Worm (Caenorhabditis elegans) whole organism, L2 larva: ENCODE data around the gene avr-15.

Source experiments
- F13H6.1 ChIP-seq: sonication (generic microtip); optimal IDR thresholded peaks from 2 replicates; lab custom pipeline; 2016; ENCODE audit warnings: missing genetic modification characterization, missing compliant biosample characterization
- R02D3.7 ChIP-seq: fragments of 150-350 bp; optimal IDR thresholded peaks from 2 replicates; lab custom pipeline; 2014; ENCODE audit warnings: missing biosample characterization, missing genetic modification characterization
- alr-1 ChIP-seq: fragments of 150-350 bp; optimal IDR thresholded peaks from 2 replicates; lab custom pipeline; 2014; ENCODE audit warnings: missing biosample characterization, missing genetic modification characterization
- aly-2 ChIP-seq: fragments of 150-350 bp; optimal IDR thresholded peaks from 2 replicates; lab custom pipeline; 2014; ENCODE audit warnings: missing biosample characterization, missing genetic modification characterization
- ama-1 ChIP-seq: fragments of 150-350 bp; optimal IDR thresholded peaks from 2 replicates; lab custom pipeline; 2018; ENCODE audit warnings: inconsistent platforms
- blmp-1 ChIP-seq: sonication (generic microtip); optimal IDR thresholded peaks from 2 replicates; lab custom pipeline; 2017; ENCODE audit warnings: missing genetic modification characterization, mild to moderate bottlenecking, missing compliant biosample characterization, antibody characterized with exemption, moderate library complexity; ENCODE audit not compliant: insufficient read depth
- ceh-16 ChIP-seq: fragments of 150-350 bp; optimal IDR thresholded peaks from 2 replicates; lab custom pipeline; 2014; ENCODE audit warnings: missing biosample characterization, missing genetic modification characterization
- ceh-82 ChIP-seq: fragments of 150-350 bp; optimal IDR thresholded peaks from 2 replicates; lab custom pipeline; 2014; ENCODE audit warnings: missing biosample characterization, missing genetic modification characterization
- crh-2 ChIP-seq: sonication (generic microtip); optimal IDR thresholded peaks from 2 replicates; lab custom pipeline; 2017; ENCODE audit warnings: missing biosample characterization, missing genetic modification characterization
- dmd-4 ChIP-seq: sonication (generic microtip); optimal IDR thresholded peaks from 2 replicates; lab custom pipeline; 2017; ENCODE audit warnings: missing biosample characterization, missing genetic modification characterization
- elt-1 ChIP-seq: fragments of 150-350 bp; optimal IDR thresholded peaks from 2 replicates; lab custom pipeline; 2014; ENCODE audit warnings: missing biosample characterization, missing genetic modification characterization
- elt-3 ChIP-seq: sonication (generic microtip); optimal IDR thresholded peaks from 2 replicates; lab custom pipeline; 2017; ENCODE audit warnings: missing biosample characterization, missing genetic modification characterization
- fos-1 ChIP-seq: fragments of 150-350 bp; optimal IDR thresholded peaks from 2 replicates; lab custom pipeline; 2014; ENCODE audit warnings: missing biosample characterization, missing genetic modification characterization
- gmeb-1 ChIP-seq: fragments of 150-350 bp; optimal IDR thresholded peaks from 2 replicates; lab custom pipeline; 2014; ENCODE audit warnings: missing biosample characterization, missing genetic modification characterization
- lin-13 ChIP-seq: fragments of 150-350 bp; optimal IDR thresholded peaks from 2 replicates; lab custom pipeline; 2014; ENCODE audit warnings: missing biosample characterization, missing genetic modification reagents, missing genetic modification characterization
- lsy-2 ChIP-seq, 2 experiments: fragments of 150-350 bp in 1 of 2; sonication (generic microtip) in 1 of 2; optimal IDR thresholded peaks; 2 replicates each; lab custom pipeline; 2014 to 2017; ENCODE audit warnings: missing biosample characterization in 2 of 2, missing genetic modification characterization in 2 of 2
- mdl-1 ChIP-seq, 2 experiments: fragments of 150-350 bp in 1 of 2; sonication (generic microtip) in 1 of 2; optimal IDR thresholded peaks; 2 replicates each; lab custom pipeline; 2017; ENCODE audit warnings: missing biosample characterization in 2 of 2, missing genetic modification characterization in 2 of 2
- nhr-10 ChIP-seq: sonication (generic microtip); optimal IDR thresholded peaks from 2 replicates; lab custom pipeline; 2017; ENCODE audit warnings: missing biosample characterization, missing genetic modification characterization
- nhr-12 ChIP-seq: fragments of 150-350 bp; optimal IDR thresholded peaks from 2 replicates; lab custom pipeline; 2014; ENCODE audit warnings: missing biosample characterization, missing genetic modification characterization
- nhr-129 ChIP-seq: fragments of 150-350 bp; optimal IDR thresholded peaks from 2 replicates; lab custom pipeline; 2014; ENCODE audit warnings: missing biosample characterization, missing genetic modification characterization
- nhr-21 ChIP-seq: fragments of 150-350 bp; optimal IDR thresholded peaks from 2 replicates; lab custom pipeline; 2014; ENCODE audit warnings: missing biosample characterization, missing genetic modification characterization
- nhr-6 ChIP-seq: fragments of 150-350 bp; optimal IDR thresholded peaks from 2 replicates; lab custom pipeline; 2014; ENCODE audit warnings: missing biosample characterization, missing genetic modification characterization
- nhr-77 ChIP-seq: fragments of 150-350 bp; optimal IDR thresholded peaks from 2 replicates; lab custom pipeline; 2014; ENCODE audit warnings: missing biosample characterization, missing genetic modification characterization
- unc-39 ChIP-seq: fragments of 150-350 bp; optimal IDR thresholded peaks from 2 replicates; lab custom pipeline; 2014; ENCODE audit warnings: missing biosample characterization, missing genetic modification characterization
- unc-62 ChIP-seq: fragments of 150-350 bp; optimal IDR thresholded peaks from 2 replicates; lab custom pipeline; 2014; ENCODE audit warnings: missing biosample characterization, missing genetic modification reagents, missing genetic modification characterization
- zag-1 ChIP-seq: fragments of 150-350 bp; optimal IDR thresholded peaks from 2 replicates; lab custom pipeline; 2014; ENCODE audit warnings: missing biosample characterization, missing genetic modification characterization
- ztf-1 ChIP-seq: fragments of 200-800 bp; sonication (Bioruptor generic); conservative IDR thresholded peaks from 2 replicates; pipeline ENCODE4 v1.3.6; 2022; ENCODE audit warnings: missing genetic modification characterization, missing compliant biosample characterization
- ztf-11 ChIP-seq: sonication (generic microtip); optimal IDR thresholded peaks from 2 replicates; lab custom pipeline; 2017; ENCODE audit warnings: missing biosample characterization, missing genetic modification characterization
- ztf-4 ChIP-seq: fragments of 150-350 bp; optimal IDR thresholded peaks from 2 replicates; lab custom pipeline; 2014; ENCODE audit warnings: missing biosample characterization, missing genetic modification characterization

avr-15 gene

DNA sequence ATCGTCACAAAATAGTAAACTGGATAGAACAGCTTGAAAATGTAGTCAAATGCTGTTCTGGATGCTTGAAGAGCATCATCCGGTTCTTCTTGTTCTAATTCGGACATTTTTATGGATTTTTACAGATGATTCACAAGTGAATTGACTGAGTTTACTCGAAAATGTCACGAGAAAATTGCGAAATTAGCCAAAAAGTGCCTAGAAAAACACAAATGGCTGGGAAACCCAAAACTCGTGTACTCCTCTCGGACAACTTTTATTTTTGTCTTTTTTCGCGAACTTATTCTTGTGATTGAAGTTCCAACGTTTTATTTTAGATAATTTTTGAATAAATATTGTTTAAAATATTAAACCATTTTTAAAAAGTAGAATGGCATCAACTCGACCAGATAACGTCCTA is 40.1 kb upstream of the avr-15 start, which contains the start of the genes C56A3.4 and C56A3.5 (continued):
- TF ChIP-seq ceh-16 (tag; lab: Kevin White, UChicago) = no peak
- TF ChIP-seq, all 48 proteins: peak for 12

DNA sequence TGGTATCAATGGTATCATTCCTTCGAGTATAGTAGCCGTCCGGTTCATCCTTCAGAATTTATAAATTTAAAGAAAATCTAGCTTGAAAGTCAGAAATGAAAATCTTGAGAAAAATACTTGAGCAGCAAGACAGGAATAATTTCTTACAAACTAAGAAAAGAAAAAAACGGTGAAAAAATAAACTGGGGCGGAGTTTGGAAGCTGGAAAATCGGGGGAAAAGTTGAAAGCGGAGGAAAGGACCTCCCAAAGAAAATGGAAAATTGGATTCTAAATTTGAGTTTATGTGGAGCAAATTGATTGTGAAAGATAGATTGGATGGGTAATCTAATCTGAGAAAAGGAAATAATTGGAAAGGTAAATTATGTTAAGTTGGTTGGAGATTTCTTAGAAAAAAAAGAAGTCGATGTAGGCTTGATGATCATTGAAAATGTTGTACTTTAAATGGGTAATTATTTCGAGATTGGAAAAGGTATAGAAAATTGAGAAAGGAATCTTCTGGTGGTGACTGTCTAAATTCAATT is 24.6 kb upstream of the avr-15 start, which contains the start of gene frpr-5:
TSS of gene frpr-5 (minus strand) at position 51 of the 522 bp plus-strand sequence.
- TF ChIP-seq dmd-4 (tag; lab: Kevin White, UChicago) = no peak
- no peak for TF ChIP-seq ztf-4
- no peak for TF ChIP-seq nhr-21
- no peak for TF ChIP-seq ztf-1 (GFP tag; lab: Robert Waterston, UW)
- no peak for TF ChIP-seq unc-62 (GFP tag; lab: Kevin White, UChicago)
- TF ChIP-seq crh-2 (tag; lab: Kevin White, UChicago) = no peak
- no peak for TF ChIP-seq blmp-1 (tag; lab: Kevin White, UChicago)
- TF ChIP-seq elt-3 (tag; lab: Kevin White, UChicago) = no peak
- TF ChIP-seq ztf-11 = no peak
- TF ChIP-seq nhr-12 (tag; lab: Kevin White, UChicago) = no peak
- TF ChIP-seq, all 48 proteins: peak for 0

DNA sequence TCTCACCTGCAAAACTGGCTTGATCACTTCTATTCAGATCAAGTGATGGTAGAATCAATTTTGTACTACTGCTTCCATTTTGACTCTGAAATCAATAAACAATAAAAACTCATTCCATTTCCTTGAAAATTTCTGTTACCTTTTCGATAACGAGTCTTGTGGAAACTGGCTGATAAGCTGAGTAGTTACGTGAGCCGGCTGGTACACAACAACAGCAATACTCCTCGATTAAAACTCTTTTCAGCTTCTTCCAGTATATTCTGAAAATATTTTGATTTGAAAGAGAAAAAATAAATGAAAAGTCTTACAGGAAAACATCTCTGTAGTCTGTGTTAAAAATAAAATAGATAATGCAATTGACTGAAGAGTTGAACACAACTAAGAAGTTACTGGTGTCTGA is 21.0 kb upstream of the avr-15 start:
- no peak for TF ChIP-seq R02D3.7
- no peak for TF ChIP-seq elt-1
- no peak for TF ChIP-seq alr-1 (tag; lab: Kevin White, UChicago)
- no peak for TF ChIP-seq nhr-77 (tag; lab: Kevin White, UChicago)
- TF ChIP-seq nhr-10 (tag; lab: Kevin White, UChicago) = no peak
- no peak for TF ChIP-seq ztf-4
- no peak for TF ChIP-seq ama-1 (lab: Kevin White, UChicago)
- TF ChIP-seq ceh-16 (tag; lab: Kevin White, UChicago) = no peak

ce11 chrV:13530698-13531097 is 19.2 kb upstream of the avr-15 start, which contains the start of gene ttr-44:
TSS of gene ttr-44 (minus strand) at chrV:13530744.
- TF ChIP-seq ztf-1 (GFP tag; lab: Robert Waterston, UW) (no peak), fos-1 (tag; lab: Kevin White, UChicago) (peak; percentile 93), elt-3 (tag; lab: Kevin White, UChicago) (no peak), ceh-82 (no peak)

DNA sequence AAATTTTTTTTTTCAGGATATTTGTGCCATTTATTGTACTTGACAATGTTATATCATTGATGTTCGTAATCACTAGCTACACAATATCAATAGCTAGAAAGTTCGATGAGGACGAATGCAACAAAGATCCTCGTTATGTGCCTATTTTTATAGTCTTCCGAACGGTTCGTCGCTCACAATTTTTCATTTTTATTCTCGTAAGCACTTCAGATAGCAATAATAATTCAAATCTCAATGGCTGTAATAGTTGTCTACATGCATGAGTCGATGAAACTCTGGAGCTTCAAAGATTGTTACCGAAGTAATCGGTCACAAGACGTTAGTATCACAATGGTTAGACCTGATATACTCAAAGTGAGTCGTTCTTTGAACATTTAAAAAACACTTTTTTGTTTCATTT is 17.6 kb upstream of the avr-15 start:
- TF ChIP-seq ztf-1 (GFP tag; lab: Robert Waterston, UW) = no peak
- TF ChIP-seq nhr-129 (tag; lab: Kevin White, UChicago) = peak; percentile 7
- TF ChIP-seq ceh-16 (tag; lab: Kevin White, UChicago) = no peak
- TF ChIP-seq, all 48 proteins: peak for 1

- no peak for TF ChIP-seq blmp-1 (tag; lab: Kevin White, UChicago)
- no peak for TF ChIP-seq lin-13
- no peak for TF ChIP-seq lsy-2 (tag; optimal IDR thresholded peaks at IDR 0.05; lab: Kevin White, UChicago)
- no peak for TF ChIP-seq ztf-11
- TF ChIP-seq unc-39 (tag; lab: Kevin White, UChicago) = no peak
- no peak for TF ChIP-seq elt-1
- TF ChIP-seq aly-2 (tag; lab: Kevin White, UChicago) = no peak
- TF ChIP-seq gmeb-1 (tag; lab: Kevin White, UChicago) = no peak
- TF ChIP-seq nhr-6 = no peak
- TF ChIP-seq fos-1 (tag; lab: Kevin White, UChicago) = no peak
- TF ChIP-seq mdl-1 (tag; optimal IDR thresholded peaks at IDR 0.05; lab: Kevin White, UChicago) = no peak
- TF ChIP-seq F13H6.1 (tag; lab: Kevin White, UChicago) = no peak
- TF ChIP-seq unc-62 (GFP tag; lab: Kevin White, UChicago) = no peak
- TF ChIP-seq nhr-21 = no peak
- TF ChIP-seq R02D3.7 = no peak
- TF ChIP-seq zag-1 = no peak
Measured at ce11 chrV:13523194-13523593, 11.7 kb upstream of the avr-15 start, which contains the start of gene R11G10.3. TSS of gene R11G10.3 (plus strand) at chrV:13523494.

DNA sequence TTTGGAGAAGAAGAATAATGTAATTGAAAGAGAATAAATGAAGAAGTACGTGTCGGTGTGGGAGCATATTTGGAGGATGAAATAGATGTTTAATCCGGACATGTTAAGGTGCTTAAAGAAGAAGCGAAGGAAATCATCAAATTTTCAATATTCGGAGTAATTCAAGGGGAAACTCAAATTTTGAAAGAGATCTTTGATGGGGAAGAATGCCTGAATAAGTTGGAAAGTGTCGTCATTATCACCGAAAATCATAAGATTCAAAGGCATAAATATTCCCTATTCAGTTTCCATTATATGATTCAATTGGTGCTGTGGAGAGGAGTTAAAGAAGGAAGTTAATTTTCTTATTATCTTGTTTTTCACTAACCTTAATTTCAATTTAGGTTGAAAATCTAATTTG is 3.6 kb upstream of the avr-15 start, which contains the start of gene semi-1:
TSS of gene semi-1 (minus strand) at position 101 of the 400 bp plus-strand sequence.
- TF ChIP-seq mdl-1 (tag; optimal IDR thresholded peaks at IDR 0.05; lab: Kevin White, UChicago) = no peak
- no peak for TF ChIP-seq zag-1
- TF ChIP-seq ama-1 (lab: Kevin White, UChicago) = no peak
- no peak for TF ChIP-seq alr-1 (tag; lab: Kevin White, UChicago)
- no peak for TF ChIP-seq dmd-4 (tag; lab: Kevin White, UChicago)
